Worm (Caenorhabditis elegans) whole organism, L2 larva: ENCODE data around the gene srg-22.

Experiments
- elt-3 ChIP-seq: sonication (generic microtip); optimal IDR thresholded peaks from 2 replicates; lab custom pipeline; 2017; ENCODE audit warnings: missing biosample characterization, missing genetic modification characterization
- nhr-237 ChIP-seq: fragments of 150-350 bp; optimal IDR thresholded peaks from 2 replicates; lab custom pipeline; 2014; ENCODE audit warnings: missing biosample characterization, missing genetic modification characterization
- snpc-4 ChIP-seq: fragments of 150-350 bp; optimal IDR thresholded peaks from 2 replicates; lab custom pipeline; 2014; ENCODE audit warnings: missing biosample characterization, missing genetic modification characterization

DNA sequence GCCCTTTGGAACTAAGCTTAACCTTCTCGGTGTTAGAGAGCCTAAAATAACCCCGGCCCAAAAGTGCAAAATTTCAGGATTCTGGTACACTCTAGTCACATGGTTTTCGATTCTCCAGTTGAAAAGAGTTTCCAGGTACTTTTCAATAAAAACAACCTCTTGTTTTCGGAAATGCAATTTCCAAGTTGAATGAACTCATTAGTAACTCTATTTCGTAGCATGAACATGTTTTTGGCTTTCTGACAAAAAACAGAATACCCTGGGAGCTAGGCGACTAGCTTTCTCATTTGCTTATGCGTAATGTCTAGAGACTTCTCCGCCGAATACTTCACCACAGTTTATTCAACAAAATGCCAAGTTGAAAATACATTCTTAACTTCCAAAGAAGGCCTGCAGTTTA is 30.0 kb upstream of the srg-22 start, which contains the start of gene srh-71:
- TF ChIP-seq nhr-237 (tag; lab: Kevin White, UChicago) (no peak), elt-3 (tag; lab: Kevin White, UChicago) (no peak), snpc-4 (tag; lab: Kevin White, UChicago) (no peak)
